Fruit fly (Drosophila melanogaster): ENCODE data around the gene CG42340.

CG42340 gene

DNA sequence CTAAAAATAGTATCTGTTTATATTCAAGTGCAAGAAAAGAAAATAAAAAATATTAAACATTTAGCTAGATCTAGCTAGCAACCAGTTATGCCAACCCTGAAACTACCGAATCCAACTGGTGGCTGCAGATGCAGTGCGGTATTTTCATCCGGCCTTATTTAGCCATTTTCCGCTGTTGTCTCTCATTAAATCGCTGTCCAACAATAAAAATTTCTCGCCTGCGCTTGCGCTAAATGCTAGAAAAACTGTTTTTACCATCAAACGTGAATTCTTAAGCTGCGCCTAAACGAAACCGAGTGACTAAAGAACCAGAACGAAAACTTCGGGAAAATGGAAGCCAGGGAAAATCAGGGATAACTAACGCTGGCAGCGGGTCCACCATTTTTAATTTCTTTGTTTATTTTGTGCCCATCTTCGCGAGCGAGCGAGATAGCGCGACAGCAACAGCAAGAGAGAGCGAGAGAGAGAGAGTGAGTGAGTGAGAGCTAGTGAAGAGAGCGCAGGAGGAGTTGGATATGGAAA lies 9.8 kb upstream of the CG42340 start, which contains the start of gene dx (continued):
- TF ChIP-seq CG9139 (GFP tag; optimal IDR thresholded peaks at IDR 0.05): no peak

DNA sequence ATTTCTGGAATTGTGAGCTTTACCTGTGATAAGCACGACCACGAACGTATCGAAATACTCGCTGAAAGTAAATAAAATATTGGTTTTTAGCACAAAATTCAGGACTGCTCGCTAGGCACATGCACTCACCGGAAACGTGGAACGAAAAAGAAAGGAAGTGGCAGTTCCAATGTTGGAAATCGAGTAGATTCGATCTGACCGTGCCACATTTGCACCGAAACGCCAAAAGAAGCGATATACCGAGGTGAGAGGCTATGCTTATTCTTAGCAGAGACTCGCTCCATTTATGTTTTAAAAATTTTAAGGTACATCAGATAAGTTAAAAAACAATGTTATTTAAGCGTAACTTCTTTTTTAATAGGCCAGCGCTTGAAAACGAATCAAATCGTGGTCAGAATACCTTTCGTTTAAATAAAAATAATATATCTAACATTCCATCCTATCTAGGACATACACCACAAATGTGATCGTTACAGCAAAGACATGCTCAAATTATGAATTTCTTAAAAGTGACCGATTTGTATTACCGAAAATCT lies 9.0 kb upstream of the CG42340 start, which contains the start of gene RpL7A:
Gene RpL7A, minus strand, starts transcription at position 248 of the 536 bp plus-strand sequence.
- TF ChIP-seq CG32006 (GFP tag; optimal IDR thresholded peaks at IDR 0.05) (no peak), CG10669 (GFP tag; optimal IDR thresholded peaks at IDR 0.05) (peak; percentile 62), CG7368 (GFP tag; optimal IDR thresholded peaks at IDR 0.05) (peak; percentile 65), CG11762 (GFP tag; optimal IDR thresholded peaks at IDR 0.05; ENCODE audit: insufficient read depth) (no peak), Hr4 (GFP tag; optimal IDR thresholded peaks at IDR 0.05) (no peak), CG6276 (GFP tag; optimal IDR thresholded peaks at IDR 0.05) (no peak), Sox15 (GFP tag; optimal IDR thresholded peaks at IDR 0.05) (peak; percentile 24), Lpt (GFP tag; optimal IDR thresholded peaks at IDR 0.05) (no peak), CG6854 (GFP tag; optimal IDR thresholded peaks at IDR 0.05) (peak; percentile 94), CG3919 (GFP tag; optimal IDR thresholded peaks at IDR 0.05) (peak; percentile 76), achi (GFP tag; optimal IDR thresholded peaks at IDR 0.05) (peak; percentile 46), salr (GFP tag; optimal IDR thresholded peaks at IDR 0.05) (peak in 1 of 2 experiments; percentile 71), fd59A (GFP tag; optimal IDR thresholded peaks at IDR 0.05) (peak; percentile 30), Eip78C (GFP tag) (peak; percentile 82), Eip93F (GFP tag; optimal IDR thresholded peaks at IDR 0.05) (no peak), esn (GFP tag; optimal IDR thresholded peaks at IDR 0.05) (peak; percentile 58), Blimp-1 (GFP tag; optimal IDR thresholded peaks at IDR 0.05) (peak; percentile 46), Met (GFP tag; optimal IDR thresholded peaks at IDR 0.05) (peak; percentile 60), dac (GFP tag; optimal IDR thresholded peaks at IDR 0.05) (no peak), cyc (GFP tag; optimal IDR thresholded peaks at IDR 0.05) (peak; percentile 48), lz (GFP tag; optimal IDR thresholded peaks at IDR 0.05) (peak; percentile 49), Ets21C (GFP tag; optimal IDR thresholded peaks at IDR 0.05) (peak; percentile 5), vri (GFP tag; optimal IDR thresholded peaks at IDR 0.05) (peak; percentile 60), CG6163 (GFP tag; IDR thresholded peaks at IDR 0.05) (peak; percentile 82), Sox14 (GFP tag; optimal IDR thresholded peaks at IDR 0.05) (no peak), Hr39 (GFP tag; optimal IDR thresholded peaks at IDR 0.05) (peak; percentile 37), Eip75B (GFP tag; optimal IDR thresholded peaks at IDR 0.05) (peak; percentile 26), acj6 (GFP tag; optimal IDR thresholded peaks at IDR 0.05) (peak; percentile 5), fkh (GFP tag; optimal IDR thresholded peaks at IDR 0.05) (peak; percentile 22), CG9139 (GFP tag; optimal IDR thresholded peaks at IDR 0.05) (peak; percentile 80), Sox102F (GFP tag; optimal IDR thresholded peaks at IDR 0.05) (peak; percentile 65), spab (GFP tag; optimal IDR thresholded peaks at IDR 0.05) (no peak), CG15336 (GFP tag; IDR thresholded peaks at IDR 0.05) (peak; percentile 31; the same call in 1 of the 2 replicates), CG8319 (GFP tag; optimal IDR thresholded peaks at IDR 0.05) (peak; percentile 21), OdsH (GFP tag; optimal IDR thresholded peaks at IDR 0.05) (peak; percentile 41), Ets96B (tag; optimal IDR thresholded peaks at IDR 0.05) (no peak), CG3032 (tag; optimal IDR thresholded peaks at IDR 0.05) (peak; percentile 16), svp (GFP tag) (peak; percentile 55), fd85E (GFP tag; optimal IDR thresholded peaks at IDR 0.05) (no peak), CG6792 (GFP tag; optimal IDR thresholded peaks at IDR 0.05) (peak; percentile 48), CG8632 (GFP tag; optimal IDR thresholded peaks at IDR 0.05) (peak; percentile 21), CG34406 (GFP tag; optimal IDR thresholded peaks at IDR 0.05) (peak; percentile 65), CG1621 (tag; optimal IDR thresholded peaks at IDR 0.05) (peak; percentile 50), CG4318 (GFP tag; optimal IDR thresholded peaks at IDR 0.05) (no peak), Smox (GFP tag; optimal IDR thresholded peaks at IDR 0.05) (peak; percentile 28), CG16779 (tag; optimal IDR thresholded peaks at IDR 0.05) (peak; percentile 59), CG10631 (GFP tag; optimal IDR thresholded peaks at IDR 0.05) (peak; percentile 18), topi (GFP tag; optimal IDR thresholded peaks at IDR 0.05) (peak; percentile 69), CG31627 (GFP tag; optimal IDR thresholded peaks at IDR 0.05) (peak; percentile 38)
